Worm (Caenorhabditis elegans) whole organism, early embryonic: ENCODE results near the gene arrd-10.

ENCODE experiments used
- F13C5.2 ChIP-seq: sonication (generic microtip); optimal IDR thresholded peaks from 2 replicates; lab custom pipeline; 2017; ENCODE audit warnings: mild to moderate bottlenecking, missing genetic modification characterization, inconsistent platforms, missing compliant biosample characterization
- ama-1 ChIP-seq: fragments of 150-350 bp; optimal IDR thresholded peaks from 2 replicates; lab custom pipeline; 2014
- ceh-13 ChIP-seq: fragments of 200-800 bp; sonication (Bioruptor generic); optimal IDR thresholded peaks from 2 replicates; lab custom pipeline; 2018; ENCODE audit warnings: mild to moderate bottlenecking, missing genetic modification characterization, missing compliant biosample characterization
- ceh-36 ChIP-seq: sonication (generic microtip); optimal IDR thresholded peaks from 2 replicates; lab custom pipeline; 2016; ENCODE audit warnings: missing genetic modification characterization, inconsistent platforms, missing compliant biosample characterization
- ets-7 ChIP-seq: sonication (generic microtip); optimal IDR thresholded peaks from 2 replicates; lab custom pipeline; 2016; ENCODE audit warnings: missing genotype, missing genetic modification characterization, missing compliant biosample characterization
- flt-1 ChIP-seq: fragments of 200-800 bp; sonication (Bioruptor generic); IDR thresholded peaks from 2 replicates; pipeline ENCODE4 v1.3.6; 2022; ENCODE audit warnings: missing genetic modification characterization, missing compliant biosample characterization
- hnd-1 ChIP-seq: sonication (generic microtip); optimal IDR thresholded peaks from 2 replicates; lab custom pipeline; 2016; ENCODE audit warnings: missing genetic modification characterization, missing compliant biosample characterization
- pes-1 ChIP-seq: fragments of 200-800 bp; sonication (Bioruptor generic); IDR thresholded peaks from 2 replicates; pipeline ENCODE4 v1.3.6; 2022; ENCODE audit warnings: missing genetic modification reagents, missing genetic modification characterization, missing compliant biosample characterization
- scrt-1 ChIP-seq: fragments of 200-800 bp; sonication (Bioruptor generic); IDR thresholded peaks from 2 replicates; pipeline ENCODE4 v1.3.6; 2022; ENCODE audit warnings: missing genetic modification characterization, missing compliant biosample characterization

ce11 chrII:12965138-12965537, 25.2 kb downstream of the arrd-10 start:
- no peak for TF ChIP-seq ets-7
- TF ChIP-seq flt-1 (GFP tag; lab: Robert Waterston, UW): no peak
- TF ChIP-seq ama-1 (lab: Kevin White, UChicago): no peak
- no peak for TF ChIP-seq ceh-36
- TF ChIP-seq F13C5.2 (tag; lab: Kevin White, UChicago): no peak
- no peak for TF ChIP-seq ceh-13
- no peak for TF ChIP-seq scrt-1
- no peak for TF ChIP-seq pes-1 (GFP tag; lab: Robert Waterston, UW)
- no peak for TF ChIP-seq hnd-1 (tag; lab: Kevin White, UChicago)
